Worm (Caenorhabditis elegans): ENCODE data around the gene nhr-123.

nhr-123 gene

DNA sequence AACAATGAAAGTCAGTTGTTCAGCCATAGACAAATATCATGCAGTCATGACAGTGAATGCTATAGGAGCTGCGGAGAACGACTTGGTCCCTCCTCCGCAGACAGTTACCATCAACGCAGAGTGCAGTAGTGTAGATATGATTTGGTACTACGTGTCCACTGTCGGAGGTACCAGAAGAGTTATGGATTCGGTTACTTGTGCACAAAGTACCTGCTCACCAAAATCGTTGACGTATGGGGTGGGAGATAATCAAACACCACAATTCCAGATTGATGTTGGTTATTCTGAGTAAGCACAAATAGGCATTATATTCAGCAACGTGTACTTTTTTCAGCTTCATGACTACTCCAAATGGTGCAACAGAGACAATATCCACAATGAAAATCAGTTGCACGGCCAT lies 18.3 kb upstream of the nhr-123 start:
- TF ChIP-seq tbx-2 (tag; optimal IDR thresholded peaks at IDR 0.05) (no peak), nfya-1 (tag; optimal IDR thresholded peaks at IDR 0.05; ENCODE audit: insufficient read depth) (no peak), aly-2 (tag; optimal IDR thresholded peaks at IDR 0.05) (no peak), egl-5 (tag; optimal IDR thresholded peaks at IDR 0.05) (no peak), nhr-25 (tag; optimal IDR thresholded peaks at IDR 0.05) (no peak), R02D3.7 (tag; optimal IDR thresholded peaks at IDR 0.05) (no peak), pqm-1 (tag; optimal IDR thresholded peaks at IDR 0.05) (no peak), ceh-28 (tag; optimal IDR thresholded peaks at IDR 0.05) (no peak), nhr-28 (tag; optimal IDR thresholded peaks at IDR 0.05) (no peak), elt-3 (tag; optimal IDR thresholded peaks at IDR 0.05) (no peak), nhr-76 (tag; optimal IDR thresholded peaks at IDR 0.05) (no peak), ztf-4 (tag; optimal IDR thresholded peaks at IDR 0.05) (no peak), nhr-12 (tag; optimal IDR thresholded peaks at IDR 0.05) (no peak), zag-1 (tag; optimal IDR thresholded peaks at IDR 0.05) (no peak), elt-1 (tag; optimal IDR thresholded peaks at IDR 0.05) (no peak), nhr-43 (tag; optimal IDR thresholded peaks at IDR 0.05; ENCODE audit: poor library complexity, severe bottlenecking) (no peak), ztf-11 (tag; optimal IDR thresholded peaks at IDR 0.05) (no peak), snpc-4 (tag; optimal IDR thresholded peaks at IDR 0.05) (no peak), lin-15B (tag; optimal IDR thresholded peaks at IDR 0.05) (no peak)

DNA sequence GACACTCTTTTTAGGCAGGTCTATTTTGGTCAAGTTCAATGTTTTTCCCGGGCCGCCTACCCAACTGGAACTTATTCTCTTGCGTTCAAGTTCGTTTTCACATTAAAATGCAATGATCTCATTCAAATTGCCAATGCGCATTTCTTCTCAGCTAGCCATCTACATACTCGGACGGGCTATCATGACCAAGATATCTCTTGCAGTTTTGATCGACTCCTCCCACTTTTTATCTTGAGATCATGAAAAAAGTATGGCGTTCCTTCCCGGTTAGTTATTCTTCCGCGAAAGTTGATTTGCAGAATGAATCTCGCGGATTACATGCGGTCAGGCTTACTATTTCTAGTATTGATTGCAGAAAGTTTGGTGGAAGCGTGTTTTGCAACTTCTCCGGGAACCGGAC lies 17.4 kb upstream of the nhr-123 start, which contains the start of gene B0554.2:
TSS of gene B0554.2 (plus strand) at position 301 of the 400 bp plus-strand sequence.
- TF ChIP-seq daf-12 (tag; optimal IDR thresholded peaks at IDR 0.05) (no peak), nhr-23 (tag; optimal IDR thresholded peaks at IDR 0.05) (no peak), ceh-9 (tag; optimal IDR thresholded peaks at IDR 0.05) (no peak)

ce11 chrV:438094-438493 lies 13.2 kb upstream of the nhr-123 start, which contains the start of gene B0554.1:
B0554.1 (plus strand) TSS chrV:438394.
- TF ChIP-seq tbx-2 (tag; optimal IDR thresholded peaks at IDR 0.05) = no peak
- TF ChIP-seq nhr-23 (tag; optimal IDR thresholded peaks at IDR 0.05) = no peak
- TF ChIP-seq ceh-9 (tag; optimal IDR thresholded peaks at IDR 0.05) = no peak
- no peak for TF ChIP-seq eor-1 (tag; optimal IDR thresholded peaks at IDR 0.05)
- TF ChIP-seq nhr-43 (tag; optimal IDR thresholded peaks at IDR 0.05; ENCODE audit: poor library complexity, severe bottlenecking) = no peak
- TF ChIP-seq mdl-1 (tag; optimal IDR thresholded peaks at IDR 0.05) = no peak
- no peak for TF ChIP-seq unc-39 (tag; optimal IDR thresholded peaks at IDR 0.05)
- no peak for TF ChIP-seq hmg-11 (tag; optimal IDR thresholded peaks at IDR 0.05)
- TF ChIP-seq egl-5 (tag; optimal IDR thresholded peaks at IDR 0.05) = no peak
- no peak for TF ChIP-seq skn-1 (tag; optimal IDR thresholded peaks at IDR 0.05)
- TF ChIP-seq ama-1 (optimal IDR thresholded peaks at IDR 0.05) = no peak
- no peak for TF ChIP-seq lin-15B (tag; optimal IDR thresholded peaks at IDR 0.05)

DNA sequence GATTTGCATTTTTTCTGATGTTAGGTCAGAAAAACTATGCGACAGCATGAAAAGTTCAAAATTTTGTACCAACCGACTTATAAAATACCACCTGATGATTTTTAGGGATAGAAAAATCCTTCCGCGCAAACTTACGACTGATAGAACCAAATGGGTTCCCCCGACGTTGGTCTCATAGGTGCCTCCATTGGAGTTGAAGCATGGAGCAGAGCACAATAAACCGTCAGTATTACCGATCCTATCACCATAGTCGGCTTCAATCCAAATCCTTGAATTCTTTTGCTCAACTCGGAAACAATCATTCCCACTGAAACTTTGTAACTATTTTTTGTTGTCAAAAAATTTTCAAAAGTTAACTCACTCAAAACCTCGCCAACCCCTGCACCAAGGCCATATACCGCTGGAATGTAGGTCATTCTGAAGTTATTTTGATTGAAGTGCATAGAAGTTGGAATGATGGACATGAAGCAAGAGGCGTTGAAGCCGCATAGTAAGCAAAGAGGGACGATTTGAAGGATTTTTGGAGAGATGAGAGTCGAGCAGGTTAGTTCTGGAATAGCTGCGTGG lies 12.0 kb upstream of the nhr-123 start:
- TF ChIP-seq lsy-12 (tag; optimal IDR thresholded peaks at IDR 0.05) = no peak
- TF ChIP-seq pha-4 (tag; optimal IDR thresholded peaks at IDR 0.05) = no peak
- TF ChIP-seq skn-1 (tag; optimal IDR thresholded peaks at IDR 0.05) = no peak

- TF ChIP-seq nhr-23 (tag; optimal IDR thresholded peaks at IDR 0.05) (no peak), pha-4 (tag; optimal IDR thresholded peaks at IDR 0.05) (no peak), egl-5 (tag; optimal IDR thresholded peaks at IDR 0.05) (no peak), daf-12 (tag; optimal IDR thresholded peaks at IDR 0.05) (no peak)
These were observed 10.3 kb upstream of the nhr-123 start, which contains the start of gene B0554.7 for ce11 chrV:440923-441322. B0554.7 (minus strand) TSS chrV:441023.

DNA sequence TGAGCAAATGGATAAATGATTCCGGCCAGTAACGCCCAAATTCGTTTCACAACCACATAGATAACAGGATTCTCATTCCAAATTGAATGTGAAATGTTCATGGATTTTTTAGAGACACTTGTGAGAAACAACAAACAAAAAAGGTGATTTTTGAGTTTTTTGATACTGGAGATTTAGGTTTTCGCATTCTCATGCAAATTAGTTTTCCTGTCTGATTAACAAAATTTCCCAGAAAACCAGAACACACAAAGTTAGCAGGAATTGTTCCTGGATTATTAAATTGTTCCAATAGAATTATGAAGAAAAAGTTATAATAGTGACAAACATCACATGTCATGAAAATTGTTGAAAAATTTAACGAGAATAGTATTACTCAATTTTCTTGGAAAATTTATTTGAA lies 8.1 kb upstream of the nhr-123 start, which contains the start of gene srh-33:
TSS of gene srh-33 (minus strand) at position 101 of the 400 bp plus-strand sequence.
- TF ChIP-seq aly-2 (tag; optimal IDR thresholded peaks at IDR 0.05) (no peak), mml-1 (tag; optimal IDR thresholded peaks at IDR 0.05) (no peak), pqm-1 (tag; optimal IDR thresholded peaks at IDR 0.05) (no peak), fos-1 (tag; optimal IDR thresholded peaks at IDR 0.05) (no peak), ama-1 (optimal IDR thresholded peaks at IDR 0.05) (no peak), fkh-10 (GFP tag; optimal IDR thresholded peaks at IDR 0.05) (no peak), unc-39 (tag; optimal IDR thresholded peaks at IDR 0.05) (no peak), ztf-11 (tag; optimal IDR thresholded peaks at IDR 0.05) (no peak), elt-3 (tag; optimal IDR thresholded peaks at IDR 0.05) (no peak), nhr-43 (tag; optimal IDR thresholded peaks at IDR 0.05; ENCODE audit: poor library complexity, severe bottlenecking) (no peak), nhr-76 (tag; optimal IDR thresholded peaks at IDR 0.05) (no peak)
